Fruit fly (Drosophila melanogaster) Kc167 (cell line): Measurements from ENCODE around the gene COX6B.

Experiments
- Myc ChIP-seq: fragments of >200 bp; optimal IDR thresholded peaks from 2 replicates; lab custom pipeline; 2017; ENCODE audit warnings: missing external identifiers
- Sin3A ChIP-seq: fragments of >200 bp; optimal IDR thresholded peaks from 2 replicates; lab custom pipeline; 2018; ENCODE audit warnings: missing external identifiers
- h ChIP-seq: fragments of >200 bp; optimal IDR thresholded peaks from 3 replicates; lab custom pipeline; 2018; ENCODE audit warnings: missing external identifiers
- insv ChIP-seq: fragments of >200 bp; optimal IDR thresholded peaks from 3 replicates; lab custom pipeline; 2018; ENCODE audit warnings: missing external identifiers
- psq ChIP-seq: fragments of >200 bp; optimal IDR thresholded peaks from 2 replicates; lab custom pipeline; 2017; ENCODE audit warnings: missing external identifiers
- ttk ChIP-seq: sonication (Bioruptor generic); optimal IDR thresholded peaks from 2 replicates; lab custom pipeline; 2017; ENCODE audit warnings: missing external identifiers

COX6B gene

dm6 chrX:19753710-19754109 lies 9.6 kb upstream of the COX6B start:
- no peak for TF ChIP-seq Myc (lab: Kevin White, UChicago)
- no peak for TF ChIP-seq h (lab: Kevin White, UChicago)
- no peak for TF ChIP-seq psq (lab: Kevin White, UChicago)
- TF ChIP-seq ttk: no peak
- TF ChIP-seq Sin3A (lab: Kevin White, UChicago): no peak
- TF ChIP-seq insv (lab: Kevin White, UChicago): no peak

- TF ChIP-seq Sin3A (lab: Kevin White, UChicago) (no peak), ttk (no peak), insv (lab: Kevin White, UChicago) (no peak), psq (lab: Kevin White, UChicago) (no peak), Myc (lab: Kevin White, UChicago) (no peak), h (lab: Kevin White, UChicago) (no peak)
Measured at dm6 chrX:19752344-19752743, 8.2 kb upstream of the COX6B start.

dm6 chrX:19750626-19751149 lies 6.6 kb upstream of the COX6B start, which contains the start of gene Abcd3:
Gene Abcd3, plus strand, starts transcription at chrX:19750770.
- TF ChIP-seq ttk (no peak), h (lab: Kevin White, UChicago) (no peak), Sin3A (lab: Kevin White, UChicago) (no peak), Myc (lab: Kevin White, UChicago) (no peak), psq (lab: Kevin White, UChicago) (no peak), insv (lab: Kevin White, UChicago) (no peak)

dm6 chrX:19748565-19748964 lies 4.4 kb upstream of the COX6B start:
- TF ChIP-seq Sin3A (lab: Kevin White, UChicago) (no peak), psq (lab: Kevin White, UChicago) (no peak), ttk (no peak), h (lab: Kevin White, UChicago) (no peak), insv (lab: Kevin White, UChicago) (no peak), Myc (lab: Kevin White, UChicago) (no peak)

- TF ChIP-seq Myc (lab: Kevin White, UChicago) (no peak), psq (lab: Kevin White, UChicago) (no peak), insv (lab: Kevin White, UChicago) (no peak), ttk (no peak), h (lab: Kevin White, UChicago) (no peak), Sin3A (lab: Kevin White, UChicago) (no peak)
Measured at dm6 chrX:19748014-19748413, 3.9 kb upstream of the COX6B start, which contains the start of gene Alr. Gene Alr, plus strand, starts transcription at chrX:19748314.

- no peak for TF ChIP-seq psq (lab: Kevin White, UChicago)
- no peak for TF ChIP-seq h (lab: Kevin White, UChicago)
- TF ChIP-seq Myc (lab: Kevin White, UChicago): no peak
- TF ChIP-seq insv (lab: Kevin White, UChicago): no peak
- TF ChIP-seq Sin3A (lab: Kevin White, UChicago): no peak
- TF ChIP-seq ttk: no peak
Measured at dm6 chrX:19745908-19746604, 1.9 kb upstream of the COX6B start, which contains the start of gene parvin. Gene parvin, plus strand, starts transcription at chrX:19746041.

dm6 chrX:19737872-19738271 lies 6.3 kb downstream of the COX6B start:
- TF ChIP-seq ttk (no peak), Myc (lab: Kevin White, UChicago) (no peak), insv (lab: Kevin White, UChicago) (no peak), Sin3A (lab: Kevin White, UChicago) (no peak), psq (lab: Kevin White, UChicago) (no peak), h (lab: Kevin White, UChicago) (no peak)

dm6 chrX:19735270-19735669 lies 8.9 kb downstream of the COX6B start, which contains the start of gene CG14234:
Gene CG14234, plus strand, starts transcription at chrX:19735570.
- TF ChIP-seq Myc (lab: Kevin White, UChicago): no peak

dm6 chrX:19730844-19731243 lies 13.3 kb downstream of the COX6B start, which contains the start of gene AP-1-2beta:
Gene AP-1-2beta, plus strand, starts transcription at chrX:19731004.
- TF ChIP-seq Sin3A (lab: Kevin White, UChicago) (no peak), insv (lab: Kevin White, UChicago) (no peak), ttk (no peak), h (lab: Kevin White, UChicago) (no peak), Myc (lab: Kevin White, UChicago) (no peak), psq (lab: Kevin White, UChicago) (no peak)

dm6 chrX:19717988-19718973 lies 25.9 kb downstream of the COX6B start, which contains the start of gene CG12531:
Gene CG12531, plus strand, starts transcription at chrX:19718923.
- no peak for TF ChIP-seq Myc (lab: Kevin White, UChicago)
- no peak for TF ChIP-seq psq (lab: Kevin White, UChicago)
- no peak for TF ChIP-seq ttk
- TF ChIP-seq insv (lab: Kevin White, UChicago): no peak
- no peak for TF ChIP-seq Sin3A (lab: Kevin White, UChicago)
- TF ChIP-seq h (lab: Kevin White, UChicago): no peak

- TF ChIP-seq Myc (lab: Kevin White, UChicago): no peak
- no peak for TF ChIP-seq insv (lab: Kevin White, UChicago)
- TF ChIP-seq h (lab: Kevin White, UChicago): no peak
- no peak for TF ChIP-seq psq (lab: Kevin White, UChicago)
- TF ChIP-seq Sin3A (lab: Kevin White, UChicago): no peak
- TF ChIP-seq ttk: no peak
Measured at dm6 chrX:19717041-19717440, 27.1 kb downstream of the COX6B start.
